Worm (Caenorhabditis elegans) whole organism, early embryonic: Measurements from ENCODE around the gene sfxn-2.

Experiments used
- B0310.2 ChIP-seq: sonication (generic microtip); optimal IDR thresholded peaks from 2 replicates; lab custom pipeline; 2016; ENCODE audit warnings: mild to moderate bottlenecking, missing genetic modification characterization, missing compliant biosample characterization
- F13C5.2 ChIP-seq: sonication (generic microtip); optimal IDR thresholded peaks from 2 replicates; lab custom pipeline; 2017; ENCODE audit warnings: mild to moderate bottlenecking, missing genetic modification characterization, inconsistent platforms, missing compliant biosample characterization
- aly-1 ChIP-seq: sonication (generic microtip); optimal IDR thresholded peaks from 2 replicates; lab custom pipeline; 2016; ENCODE audit warnings: missing genetic modification characterization, missing compliant biosample characterization
- ama-1 ChIP-seq: fragments of 150-350 bp; optimal IDR thresholded peaks from 2 replicates; lab custom pipeline; 2014
- ceh-13 ChIP-seq: fragments of 200-800 bp; sonication (Bioruptor generic); optimal IDR thresholded peaks from 2 replicates; lab custom pipeline; 2018; ENCODE audit warnings: mild to moderate bottlenecking, missing genetic modification characterization, missing compliant biosample characterization
- ceh-36 ChIP-seq: sonication (generic microtip); optimal IDR thresholded peaks from 2 replicates; lab custom pipeline; 2016; ENCODE audit warnings: missing genetic modification characterization, inconsistent platforms, missing compliant biosample characterization
- ets-7 ChIP-seq: sonication (generic microtip); optimal IDR thresholded peaks from 2 replicates; lab custom pipeline; 2016; ENCODE audit warnings: missing genotype, missing genetic modification characterization, missing compliant biosample characterization
- flt-1 ChIP-seq: fragments of 200-800 bp; sonication (Bioruptor generic); IDR thresholded peaks from 2 replicates; pipeline ENCODE4 v1.3.6; 2022; ENCODE audit warnings: missing genetic modification characterization, missing compliant biosample characterization
- hmbx-1 ChIP-seq: sonication (generic microtip); optimal IDR thresholded peaks from 2 replicates; lab custom pipeline; 2016; ENCODE audit warnings: mild to moderate bottlenecking, missing genetic modification characterization, missing compliant biosample characterization
- hmg-4 ChIP-seq: fragments of 200-800 bp; sonication (Bioruptor generic); optimal IDR thresholded peaks from 2 replicates; lab custom pipeline; 2018; ENCODE audit warnings: mild to moderate bottlenecking, missing genetic modification characterization, missing compliant biosample characterization
- hnd-1 ChIP-seq: sonication (generic microtip); optimal IDR thresholded peaks from 2 replicates; lab custom pipeline; 2016; ENCODE audit warnings: missing genetic modification characterization, missing compliant biosample characterization
- pes-1 ChIP-seq: fragments of 200-800 bp; sonication (Bioruptor generic); IDR thresholded peaks from 2 replicates; pipeline ENCODE4 v1.3.6; 2022; ENCODE audit warnings: missing genetic modification reagents, missing genetic modification characterization, missing compliant biosample characterization
- scrt-1 ChIP-seq: fragments of 200-800 bp; sonication (Bioruptor generic); IDR thresholded peaks from 2 replicates; pipeline ENCODE4 v1.3.6; 2022; ENCODE audit warnings: missing genetic modification characterization, missing compliant biosample characterization
- sea-1 ChIP-seq: fragments of 200-800 bp; sonication (Bioruptor generic); conservative IDR thresholded peaks from 2 replicates; pipeline ENCODE4 v1.3.6; 2022; ENCODE audit warnings: missing genetic modification characterization, missing compliant biosample characterization
- tbx-11 ChIP-seq: fragments of 200-800 bp; sonication (Bioruptor generic); IDR thresholded peaks from 2 replicates; pipeline ENCODE4 v1.3.6; 2022; ENCODE audit warnings: missing genetic modification characterization, missing compliant biosample characterization
- tbx-37 ChIP-seq: fragments of 200-800 bp; sonication (Bioruptor generic); conservative IDR thresholded peaks from 2 replicates; pipeline ENCODE4 v1.3.6; 2022; ENCODE audit warnings: missing genetic modification reagents, missing genetic modification characterization, missing compliant biosample characterization
- tra-4 ChIP-seq: sonication (generic microtip); optimal IDR thresholded peaks from 2 replicates; lab custom pipeline; 2017; ENCODE audit warnings: missing genetic modification characterization, missing compliant biosample characterization

sfxn-2 gene

ce11 chrX:7945438-7945837, 12.7 kb downstream of the sfxn-2 start:
- no peak for TF ChIP-seq ceh-13 (GFP tag; lab: Kevin White, UChicago)
- no peak for TF ChIP-seq pes-1

- no peak for TF ChIP-seq scrt-1 (GFP tag; lab: Robert Waterston, UW)
- TF ChIP-seq ama-1 (lab: Kevin White, UChicago) = no peak
- TF ChIP-seq tra-4 (tag; lab: Kevin White, UChicago) = no peak
- no peak for TF ChIP-seq sea-1
- no peak for TF ChIP-seq hmbx-1 (tag; lab: Kevin White, UChicago)
- TF ChIP-seq pes-1 = no peak
- TF ChIP-seq ceh-36 (tag; lab: Kevin White, UChicago) = no peak
- no peak for TF ChIP-seq ceh-13 (GFP tag; lab: Kevin White, UChicago)
- no peak for TF ChIP-seq hnd-1
- TF ChIP-seq flt-1 (GFP tag; lab: Robert Waterston, UW) = no peak
- TF ChIP-seq B0310.2 (tag; lab: Kevin White, UChicago) = no peak
- no peak for TF ChIP-seq hmg-4
- no peak for TF ChIP-seq tbx-11
- TF ChIP-seq aly-1 (tag; lab: Kevin White, UChicago) = no peak
- no peak for TF ChIP-seq F13C5.2
- no peak for TF ChIP-seq ets-7 (tag; lab: Kevin White, UChicago)
Observed at ce11 chrX:7944999-7945398, 13.1 kb downstream of the sfxn-2 start, which contains the start of gene tnt-3. TSS of gene tnt-3 (minus strand) at chrX:7945099.

DNA sequence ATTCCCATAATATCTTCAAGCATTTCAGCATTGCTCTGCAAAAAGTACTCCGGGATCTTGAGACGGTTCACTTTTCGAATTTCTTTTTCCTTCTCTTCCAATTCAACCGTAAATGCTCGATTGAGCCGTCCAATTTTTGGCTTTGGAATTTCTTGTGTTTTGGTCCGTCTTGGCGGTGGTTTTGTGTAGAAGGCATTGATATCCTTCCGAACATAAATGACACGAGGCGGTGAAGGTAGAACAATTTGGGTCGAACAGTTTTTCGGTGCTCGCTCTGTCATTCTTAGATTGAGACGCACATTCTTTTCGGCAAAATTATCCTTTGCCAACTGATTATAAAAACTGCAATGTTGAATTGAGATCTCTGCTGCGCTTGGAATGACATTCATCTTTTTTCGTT, 15.4 kb downstream of the sfxn-2 start:
- TF ChIP-seq tbx-37 (GFP tag; lab: Robert Waterston, UW) (no peak), aly-1 (tag; lab: Kevin White, UChicago) (no peak), pes-1 (no peak), scrt-1 (GFP tag; lab: Robert Waterston, UW) (no peak), tbx-11 (no peak), flt-1 (GFP tag; lab: Robert Waterston, UW) (no peak), ceh-36 (tag; lab: Kevin White, UChicago) (no peak)

DNA sequence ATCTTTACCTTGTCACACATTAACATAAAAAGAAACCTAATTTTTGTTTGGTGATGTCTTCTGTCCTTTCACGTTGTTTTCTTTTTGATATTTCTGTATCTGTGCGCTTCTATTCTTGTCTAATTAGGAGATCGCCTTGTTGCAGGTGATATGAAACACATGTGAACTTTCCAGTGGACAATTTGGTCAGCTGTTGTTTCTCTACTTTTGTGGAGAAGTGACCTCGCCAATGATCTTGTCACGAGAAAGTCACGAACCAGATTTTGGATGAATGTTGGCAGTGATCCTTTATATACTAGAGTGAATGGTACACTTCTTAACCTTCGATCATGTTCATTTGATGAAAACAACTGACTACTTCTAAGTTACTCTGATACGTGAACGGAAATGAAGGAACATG, 25.6 kb downstream of the sfxn-2 start:
- TF ChIP-seq hmbx-1 (tag; lab: Kevin White, UChicago) (no peak), tbx-37 (GFP tag; lab: Robert Waterston, UW) (no peak)

DNA sequence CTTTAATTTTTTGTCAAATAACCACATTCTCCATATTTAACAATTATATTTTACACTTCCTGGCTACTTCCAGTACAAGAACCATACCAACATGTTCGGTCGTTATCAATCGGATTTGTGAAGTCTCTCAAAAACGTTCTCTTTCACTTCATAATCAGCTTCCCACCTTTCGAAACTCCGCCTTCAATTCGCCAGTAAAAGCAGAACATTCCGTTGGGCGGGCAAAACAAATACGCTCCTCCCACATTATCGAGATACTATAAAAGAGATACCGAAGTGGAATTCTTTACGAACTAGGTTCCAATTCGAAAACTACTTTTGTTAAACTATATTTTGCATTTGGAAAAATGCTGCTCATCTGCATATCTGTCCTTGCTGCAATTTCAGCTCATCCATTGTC, 27.7 kb downstream of the sfxn-2 start, which contains the start of gene zig-3:
TSS of gene zig-3 (plus strand) at position 301 of the 400 bp plus-strand sequence.
- TF ChIP-seq tbx-37 (GFP tag; lab: Robert Waterston, UW) (no peak), tra-4 (tag; lab: Kevin White, UChicago) (no peak), pes-1 (no peak), B0310.2 (tag; lab: Kevin White, UChicago) (no peak), aly-1 (tag; lab: Kevin White, UChicago) (no peak), hnd-1 (no peak), ceh-36 (tag; lab: Kevin White, UChicago) (no peak), tbx-11 (no peak), hmg-4 (no peak), F13C5.2 (no peak), sea-1 (no peak), ceh-13 (GFP tag; lab: Kevin White, UChicago) (no peak), ama-1 (lab: Kevin White, UChicago) (no peak), ets-7 (tag; lab: Kevin White, UChicago) (no peak), flt-1 (GFP tag; lab: Robert Waterston, UW) (no peak), scrt-1 (GFP tag; lab: Robert Waterston, UW) (no peak), hmbx-1 (tag; lab: Kevin White, UChicago) (no peak)

DNA sequence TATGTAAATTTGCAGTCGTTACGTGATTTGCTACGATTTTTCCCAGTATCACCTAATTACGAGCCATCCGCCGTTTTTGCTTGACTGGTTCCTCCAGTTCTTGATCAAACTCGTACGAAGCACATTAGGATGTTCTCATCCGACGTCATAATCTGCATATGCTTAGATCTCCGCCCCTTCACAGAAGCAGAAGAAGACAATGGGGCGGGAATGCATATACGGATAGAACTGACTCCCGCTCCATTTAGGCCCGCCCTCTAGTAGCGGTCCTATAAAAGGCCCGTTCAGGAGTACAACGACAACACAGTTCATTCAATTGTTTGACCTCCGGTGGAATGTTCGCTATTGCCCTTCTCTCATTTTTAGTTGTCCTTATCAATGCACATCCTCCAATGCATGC, 33.0 kb downstream of the sfxn-2 start, which contains the start of gene zig-4:
TSS of gene zig-4 (plus strand) at position 301 of the 400 bp plus-strand sequence.
- no peak for TF ChIP-seq tra-4 (tag; lab: Kevin White, UChicago)
- no peak for TF ChIP-seq ceh-13 (GFP tag; lab: Kevin White, UChicago)
- no peak for TF ChIP-seq tbx-11
- TF ChIP-seq ceh-36 (tag; lab: Kevin White, UChicago) = no peak
- no peak for TF ChIP-seq ets-7 (tag; lab: Kevin White, UChicago)
- TF ChIP-seq hmbx-1 (tag; lab: Kevin White, UChicago) = no peak

DNA sequence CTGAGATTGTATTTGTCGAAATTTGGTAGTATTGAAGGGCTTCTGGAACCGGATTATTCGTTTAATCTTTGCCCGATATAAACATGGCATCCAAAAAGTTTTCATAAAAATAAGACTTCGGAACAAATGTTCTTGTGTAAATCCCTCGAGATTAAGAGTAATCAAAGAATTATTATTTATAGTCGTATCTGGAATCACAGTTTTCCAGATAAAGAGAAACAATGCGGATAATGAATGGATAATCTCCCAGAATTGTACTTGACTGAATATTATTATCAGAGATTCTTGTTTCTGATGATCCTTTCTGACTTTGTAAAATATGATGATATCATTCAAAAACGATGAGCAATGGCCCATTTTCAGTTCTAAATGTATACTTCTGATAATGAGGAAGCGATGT, 37.0 kb downstream of the sfxn-2 start:
- TF ChIP-seq hnd-1 (no peak), ceh-13 (GFP tag; lab: Kevin White, UChicago) (no peak), ama-1 (lab: Kevin White, UChicago) (no peak), tbx-37 (GFP tag; lab: Robert Waterston, UW) (no peak), hmbx-1 (tag; lab: Kevin White, UChicago) (no peak), sea-1 (no peak), tbx-11 (no peak), ets-7 (tag; lab: Kevin White, UChicago) (no peak), pes-1 (no peak), ceh-36 (tag; lab: Kevin White, UChicago) (no peak)

- TF ChIP-seq ceh-13 (GFP tag; lab: Kevin White, UChicago) (no peak), aly-1 (tag; lab: Kevin White, UChicago) (no peak), tbx-11 (no peak), B0310.2 (tag; lab: Kevin White, UChicago) (no peak), hmbx-1 (tag; lab: Kevin White, UChicago) (no peak), ama-1 (lab: Kevin White, UChicago) (no peak), tbx-37 (GFP tag; lab: Robert Waterston, UW) (no peak), hmg-4 (no peak), flt-1 (GFP tag; lab: Robert Waterston, UW) (no peak), ets-7 (tag; lab: Kevin White, UChicago) (no peak), F13C5.2 (no peak), pes-1 (no peak), sea-1 (no peak), ceh-36 (tag; lab: Kevin White, UChicago) (no peak), tra-4 (tag; lab: Kevin White, UChicago) (no peak), hnd-1 (no peak), scrt-1 (GFP tag; lab: Robert Waterston, UW) (no peak)
Observed at ce11 chrX:7916076-7916475, 42.0 kb downstream of the sfxn-2 start.
